Fruit fly (Drosophila melanogaster) whole organism, prepupa: ENCODE data around the gene CG4073.

Experiments
- CG11902 ChIP-seq: fragments of 200-800 bp; sonication (Bioruptor generic); optimal IDR thresholded peaks from 3 replicates; lab custom pipeline; 2016; ENCODE audit warnings: missing biosample characterization, missing genetic modification characterization
- CG6854 ChIP-seq: fragments of 200-800 bp; sonication (Bioruptor generic); optimal IDR thresholded peaks from 2 replicates; lab custom pipeline; 2017; ENCODE audit warnings: missing biosample characterization, mild to moderate bottlenecking, missing genetic modification characterization
- CG9139 ChIP-seq: fragments of 200-800 bp; sonication (Bioruptor generic); optimal IDR thresholded peaks from 3 replicates; lab custom pipeline; 2017; ENCODE audit warnings: missing biosample characterization, mild to moderate bottlenecking, missing genetic modification characterization
- Eip78C ChIP-seq: fragments of 200-800 bp; sonication (Bioruptor generic); peaks from one replicate; lab custom pipeline; 2016; ENCODE audit warnings: missing biosample characterization, missing genetic modification characterization
- Eip93F ChIP-seq: fragments of 200-800 bp; sonication (Bioruptor generic); optimal IDR thresholded peaks from 2 replicates; lab custom pipeline; 2016; ENCODE audit warnings: missing biosample characterization, mild to moderate bottlenecking, missing genetic modification characterization
- Hr4 ChIP-seq: fragments of 200-800 bp; sonication (Bioruptor generic); optimal IDR thresholded peaks from 3 replicates; lab custom pipeline; 2016; ENCODE audit warnings: missing biosample characterization, missing genetic modification characterization

dm6 chr3R:10686307-10687094 lies 28.1 kb upstream of the CG4073 start, which contains the start of gene Skel:
- TF ChIP-seq CG6854 (GFP tag; lab: Kevin White, UChicago) = no peak
- peak; percentile 50 for TF ChIP-seq Eip78C (GFP tag; lab: Kevin White, UChicago)
- no peak for TF ChIP-seq Eip93F (GFP tag; lab: Kevin White, UChicago)
- TF ChIP-seq CG11902 (GFP tag; lab: Kevin White, UChicago) = no peak
- TF ChIP-seq Hr4 (GFP tag; lab: Kevin White, UChicago) = no peak
- no peak for TF ChIP-seq CG9139 (GFP tag; lab: Kevin White, UChicago)
